Fruit fly (Drosophila melanogaster): ENCODE results near the gene Pop1.

Gene Pop1

DNA sequence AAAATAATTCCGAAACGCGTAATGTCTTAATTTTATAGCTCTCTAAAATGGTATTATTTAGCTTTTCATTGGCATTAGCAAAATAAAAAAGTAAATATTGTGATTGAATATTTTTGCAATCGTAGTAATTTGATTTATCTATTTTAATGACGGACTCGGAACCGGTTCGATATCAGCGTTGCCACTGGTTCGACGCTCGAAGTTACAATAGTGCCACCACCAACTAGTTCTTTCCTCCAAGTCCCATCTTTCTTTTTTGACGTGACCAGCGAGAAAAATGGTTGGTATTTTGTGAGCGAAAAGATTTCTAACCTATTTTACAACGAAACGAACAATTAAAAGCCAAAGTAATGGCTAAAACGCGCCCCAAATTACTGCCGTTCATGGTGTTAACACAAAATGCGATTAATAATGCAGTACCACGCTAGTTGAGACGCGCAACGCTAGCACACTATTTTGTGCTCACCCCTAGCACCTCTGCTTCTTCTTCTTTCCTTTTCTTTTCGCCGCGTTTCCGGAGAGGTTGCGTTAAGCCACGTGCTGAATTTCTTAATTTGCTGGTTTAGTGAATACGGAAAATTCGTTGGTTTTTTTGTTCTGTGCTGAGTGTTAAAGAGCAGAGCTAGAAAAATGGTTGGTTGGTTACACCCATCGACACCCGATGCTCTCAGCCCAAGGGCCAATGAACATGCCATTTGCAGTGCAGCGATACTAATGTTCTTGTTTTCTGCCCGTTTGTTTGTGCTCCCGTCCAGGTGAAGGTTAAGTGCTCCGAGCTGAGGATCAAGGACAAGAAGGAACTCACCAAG, 50.0 kb downstream of the Pop1 start, which contains the start of gene RpL35 (continued):
- TF ChIP-seq sr (GFP tag; IDR thresholded peaks at IDR 0.05) (no peak), slbo (GFP tag; IDR thresholded peaks at IDR 0.05) (peak; percentile 23; the same call in 1 of the 2 replicates), CG2116 (GFP tag; optimal IDR thresholded peaks at IDR 0.05) (peak; percentile 55), CG2202 (tag; optimal IDR thresholded peaks at IDR 0.05) (peak; percentile 16), hbn (GFP tag; IDR thresholded peaks at IDR 0.05; ENCODE audit: partially characterized antibody) (peak; percentile 48; the same call in 1 of the 2 replicates), Ssrp (tag; optimal IDR thresholded peaks at IDR 0.05) (no peak), nmo (GFP tag; optimal IDR thresholded peaks at IDR 0.05) (peak; percentile 45), en (GFP tag; optimal IDR thresholded peaks at IDR 0.05) (peak; percentile 52), row (GFP tag; IDR thresholded peaks at IDR 0.05) (no peak; the same call in none of the 3 replicates), CG8281 (tag; optimal IDR thresholded peaks at IDR 0.05) (no peak), CG6254 (GFP tag; optimal IDR thresholded peaks at IDR 0.05) (peak; percentile 35), CG17186 (GFP tag; optimal IDR thresholded peaks at IDR 0.05) (peak; percentile 80), CG18262 (tag; optimal IDR thresholded peaks at IDR 0.05) (peak; percentile 36), lbe (GFP tag; optimal IDR thresholded peaks at IDR 0.05) (no peak), kni (GFP tag; optimal IDR thresholded peaks at IDR 0.05) (peak; percentile 68), HHEX (GFP tag; optimal IDR thresholded peaks at IDR 0.05) (peak; percentile 65), grn (GFP tag; optimal IDR thresholded peaks at IDR 0.05) (no peak), ac (GFP tag; optimal IDR thresholded peaks at IDR 0.05) (no peak), CG2120 (GFP tag; optimal IDR thresholded peaks at IDR 0.05) (peak; percentile 23), CG6689 (GFP tag; IDR thresholded peaks at IDR 0.05) (no peak), Lpt (GFP tag; optimal IDR thresholded peaks at IDR 0.05) (no peak), TFAM (GFP tag; optimal IDR thresholded peaks at IDR 0.05) (no peak), CG13775 (GFP tag; optimal IDR thresholded peaks at IDR 0.05) (peak; percentile 22), cwo (GFP tag; optimal IDR thresholded peaks at IDR 0.05) (no peak), Chrac-16 (GFP tag; optimal IDR thresholded peaks at IDR 0.05) (no peak), CG6654 (GFP tag; optimal IDR thresholded peaks at IDR 0.05) (no peak), Mad (GFP tag; optimal IDR thresholded peaks at IDR 0.05) (no peak), tna (GFP tag; IDR thresholded peaks at IDR 0.05; ENCODE audit: partially characterized antibody) (no peak), Med (GFP tag) (peak; percentile 90), abd-A (tag; optimal IDR thresholded peaks at IDR 0.05) (no peak), CG2875 (GFP tag; optimal IDR thresholded peaks at IDR 0.05) (peak; percentile 26), CG31388 (GFP tag; optimal IDR thresholded peaks at IDR 0.05) (no peak), CG3281 (GFP tag; optimal IDR thresholded peaks at IDR 0.05) (peak; percentile 77), nom (GFP tag; optimal IDR thresholded peaks at IDR 0.05) (peak; percentile 77), CG11456 (GFP tag; IDR thresholded peaks at IDR 0.05) (0 out of 3 replicates have a peak, but pooled peaks have one; percentile 68), CG3163 (GFP tag; optimal IDR thresholded peaks at IDR 0.05) (peak; percentile 31), Dref (GFP tag; IDR thresholded peaks at IDR 0.05) (peak; percentile 60), CG18619 (GFP tag; optimal IDR thresholded peaks at IDR 0.05) (peak; percentile 33), kay (GFP tag; optimal IDR thresholded peaks at IDR 0.05) (no peak), CG17328 (GFP tag; IDR thresholded peaks at IDR 0.05) (no peak), Oli (tag; optimal IDR thresholded peaks at IDR 0.05) (peak; percentile 2), Meics (GFP tag; optimal IDR thresholded peaks at IDR 0.05) (peak; percentile 51), CG11723 (GFP tag; optimal IDR thresholded peaks at IDR 0.05) (no peak), lab (GFP tag; optimal IDR thresholded peaks at IDR 0.05) (peak; percentile 79), sisA (GFP tag; IDR thresholded peaks at IDR 0.05) (no peak), CG17912 (GFP tag; optimal IDR thresholded peaks at IDR 0.05) (peak; percentile 19), CG11085 (GFP tag; IDR thresholded peaks at IDR 0.05) (0 out of 2 replicates have a peak, but pooled peaks have one; percentile 23), ttk (GFP tag; IDR thresholded peaks at IDR 0.05) (0 out of 2 replicates have a peak, but pooled peaks have one; percentile 35)
